Fruit fly (Drosophila melanogaster) whole organism, embryonic: ENCODE results near the gene CG13117.
A peak's percentile ranks its signal among the peaks of the same experiment; 100 is the strongest.

Experiments
- Asciz ChIP-seq: fragments of 200-800 bp; sonication (Bioruptor generic); optimal IDR thresholded peaks from 2 replicates; lab custom pipeline; 2017; ENCODE audit warnings: missing biosample characterization, mild to moderate bottlenecking, missing genetic modification characterization, missing genetic modification reagents
- CG1024 ChIP-seq: fragments of 200-800 bp; sonication (Bioruptor generic); IDR thresholded peaks from 2 replicates; pipeline ENCODE4 v1.3.6; 2022; ENCODE audit warnings: missing biosample characterization, missing genetic modification characterization
- CG10959 ChIP-seq: fragments of 200-800 bp; sonication (Bioruptor generic); IDR thresholded peaks from 2 replicates; pipeline ENCODE4 v1.3.6; 2022; ENCODE audit warnings: missing biosample characterization, missing genetic modification characterization
- CG11398 ChIP-seq: fragments of 200-800 bp; sonication (Bioruptor generic); optimal IDR thresholded peaks from 2 replicates; lab custom pipeline; 2016; ENCODE audit warnings: missing biosample characterization, missing genetic modification characterization
- CG11560 ChIP-seq: fragments of 200-800 bp; sonication (Bioruptor generic); IDR thresholded peaks from 3 replicates; pipeline ENCODE4 v1.3.6; 2022; ENCODE audit warnings: missing biosample characterization, missing genetic modification characterization
- CG11723 ChIP-seq: fragments of 200-800 bp; sonication (Bioruptor generic); optimal IDR thresholded peaks from 2 replicates; lab custom pipeline; 2017; ENCODE audit warnings: missing biosample characterization, mild to moderate bottlenecking, missing genetic modification characterization
- CG1233 ChIP-seq: fragments of 200-800 bp; sonication (Bioruptor generic); optimal IDR thresholded peaks from 4 replicates; lab custom pipeline; 2018; ENCODE audit warnings: missing biosample characterization, mild to moderate bottlenecking, missing genetic modification characterization
- CG13894 ChIP-seq: fragments of 200-800 bp; sonication (Bioruptor generic); optimal IDR thresholded peaks from 3 replicates; lab custom pipeline; 2018; ENCODE audit warnings: missing biosample characterization, mild to moderate bottlenecking, missing genetic modification characterization, moderate library complexity
- CG14441 ChIP-seq: fragments of 200-800 bp; sonication (Bioruptor generic); IDR thresholded peaks from 2 replicates; pipeline ENCODE4 v1.3.6; 2022; ENCODE audit warnings: missing biosample characterization, missing genetic modification characterization
- CG15269 ChIP-seq: fragments of 200-800 bp; sonication (Bioruptor generic); optimal IDR thresholded peaks from 2 replicates; lab custom pipeline; 2018; ENCODE audit warnings: missing biosample characterization, mild to moderate bottlenecking, missing genetic modification characterization, moderate library complexity
- CG17568 ChIP-seq: fragments of 200-800 bp; sonication (Bioruptor generic); optimal IDR thresholded peaks from 2 replicates; lab custom pipeline; 2018; ENCODE audit warnings: missing biosample characterization, mild to moderate bottlenecking, missing genetic modification characterization, moderate library complexity
- CG17612 ChIP-seq: fragments of 200-800 bp; sonication (Bioruptor generic); IDR thresholded peaks from 2 replicates; pipeline ENCODE4 v1.3.6; 2022; ENCODE audit warnings: missing biosample characterization, missing genetic modification characterization
- CG18599 ChIP-seq: fragments of 200-800 bp; sonication (Bioruptor generic); optimal IDR thresholded peaks from 3 replicates; lab custom pipeline; 2017; ENCODE audit warnings: missing biosample characterization, missing genetic modification characterization, mild to moderate bottlenecking, moderate library complexity, missing genetic modification reagents
- CG2678 ChIP-seq: fragments of 200-800 bp; sonication (Bioruptor generic); optimal IDR thresholded peaks from 3 replicates; lab custom pipeline; 2019; ENCODE audit warnings: missing biosample characterization, mild to moderate bottlenecking, missing genetic modification characterization, moderate library complexity
- CG2712 ChIP-seq: fragments of 200-800 bp; optimal IDR thresholded peaks from 3 replicates; lab custom pipeline; 2019; ENCODE audit warnings: missing biosample characterization, mild to moderate bottlenecking, missing genetic modification characterization, moderate library complexity
- CG3065 ChIP-seq: fragments of 200-800 bp; sonication (Bioruptor generic); optimal IDR thresholded peaks from 2 replicates; lab custom pipeline; 2016; ENCODE audit warnings: missing biosample characterization, missing genetic modification characterization
- CG31365 ChIP-seq: fragments of 200-800 bp; sonication (Bioruptor generic); optimal IDR thresholded peaks from 2 replicates; lab custom pipeline; 2018; ENCODE audit warnings: missing biosample characterization, mild to moderate bottlenecking, missing genetic modification characterization
- CG31388 ChIP-seq: fragments of 200-800 bp; sonication (Bioruptor generic); optimal IDR thresholded peaks from 2 replicates; lab custom pipeline; 2016; ENCODE audit warnings: missing biosample characterization, missing genetic modification characterization
- CG4424 ChIP-seq: fragments of 200-800 bp; sonication (Bioruptor generic); optimal IDR thresholded peaks from 3 replicates; lab custom pipeline; 2016; ENCODE audit warnings: missing biosample characterization, missing genetic modification characterization
- CG7271 ChIP-seq: fragments of 200-800 bp; sonication (Bioruptor generic); optimal IDR thresholded peaks from 2 replicates; lab custom pipeline; 2018; ENCODE audit warnings: missing biosample characterization, mild to moderate bottlenecking, missing genetic modification characterization, moderate library complexity
- CG7745 ChIP-seq: fragments of 200-800 bp; sonication (Bioruptor generic); optimal IDR thresholded peaks from 2 replicates; lab custom pipeline; 2018; ENCODE audit warnings: missing biosample characterization, mild to moderate bottlenecking, missing genetic modification characterization, moderate library complexity
- CG8924 ChIP-seq: fragments of 200-800 bp; optimal IDR thresholded peaks from 3 replicates; lab custom pipeline; 2019; ENCODE audit warnings: missing biosample characterization, mild to moderate bottlenecking, missing genetic modification characterization, moderate library complexity
- CG9797 ChIP-seq: fragments of 200-800 bp; sonication (Bioruptor generic); optimal IDR thresholded peaks from 3 replicates; lab custom pipeline; 2018; ENCODE audit warnings: missing biosample characterization, mild to moderate bottlenecking, missing genetic modification characterization
- CoRest ChIP-seq: fragments of 200-800 bp; sonication (Bioruptor generic); optimal IDR thresholded peaks from 3 replicates; lab custom pipeline; 2018; ENCODE audit warnings: missing biosample characterization, mild to moderate bottlenecking, missing genetic modification characterization, moderate library complexity
- E2f2 ChIP-seq: fragments of 200-800 bp; sonication (Bioruptor generic); IDR thresholded peaks from 2 replicates; pipeline ENCODE4 v1.3.6; 2022; ENCODE audit warnings: missing biosample characterization, missing genetic modification characterization
- Fer1 ChIP-seq: fragments of 200-800 bp; sonication (Bioruptor generic); optimal IDR thresholded peaks from 2 replicates; lab custom pipeline; 2017; ENCODE audit warnings: missing biosample characterization, mild to moderate bottlenecking, missing genetic modification characterization
- HLH54F ChIP-seq: fragments of 200-800 bp; sonication (Bioruptor generic); optimal IDR thresholded peaks from 3 replicates; lab custom pipeline; 2016; ENCODE audit warnings: missing biosample characterization, missing genetic modification characterization
- HmgD ChIP-seq: fragments of 200-800 bp; sonication (Bioruptor generic); optimal IDR thresholded peaks from 3 replicates; lab custom pipeline; 2016; ENCODE audit warnings: missing biosample characterization, missing genetic modification characterization
- Mes4 ChIP-seq: fragments of 200-800 bp; sonication (Bioruptor generic); optimal IDR thresholded peaks from 2 replicates; lab custom pipeline; 2016; ENCODE audit warnings: missing biosample characterization, missing genetic modification characterization
- Nf-YB ChIP-seq: fragments of 200-800 bp; sonication (Bioruptor generic); optimal IDR thresholded peaks from 3 replicates; lab custom pipeline; 2019; ENCODE audit warnings: missing biosample characterization, mild to moderate bottlenecking, missing genetic modification characterization, moderate library complexity
- Scr ChIP-seq: fragments of 200-800 bp; sonication (Bioruptor generic); IDR thresholded peaks from 2 replicates; pipeline ENCODE4 v1.3.6; 2022; ENCODE audit warnings: missing biosample characterization, missing genetic modification characterization; ENCODE audit not compliant: partially characterized antibody
- Sry-β ChIP-seq: fragments of 200-800 bp; sonication (Bioruptor generic); optimal IDR thresholded peaks from 2 replicates; lab custom pipeline; 2018; ENCODE audit warnings: missing biosample characterization, mild to moderate bottlenecking, missing genetic modification characterization, moderate library complexity
- aop ChIP-seq: fragments of 200-800 bp; sonication (Bioruptor generic); IDR thresholded peaks from 2 replicates; pipeline ENCODE4 v1.3.6; 2022; ENCODE audit warnings: missing biosample characterization, missing genetic modification characterization
- ase ChIP-seq: fragments of 200-800 bp; sonication (Bioruptor generic); IDR thresholded peaks from 3 replicates; pipeline ENCODE4 v1.3.6; 2022; ENCODE audit warnings: missing biosample characterization, missing genetic modification characterization
- ato ChIP-seq: fragments of 200-800 bp; sonication (Bioruptor generic); IDR thresholded peaks from 2 replicates; pipeline ENCODE4 v1.3.6; 2022; ENCODE audit warnings: missing biosample characterization, missing genetic modification characterization; ENCODE audit not compliant: partially characterized antibody
- cas ChIP-seq: fragments of 200-800 bp; sonication (Bioruptor generic); IDR thresholded peaks from 2 replicates; pipeline ENCODE4 v1.3.6; 2022; ENCODE audit warnings: missing biosample characterization, missing genetic modification characterization
- chinmo ChIP-seq: fragments of 200-800 bp; sonication (Bioruptor generic); IDR thresholded peaks from 4 replicates; pipeline ENCODE4 v1.3.6; 2022; ENCODE audit warnings: missing biosample characterization, missing genetic modification characterization; ENCODE audit not compliant: partially characterized antibody
- danr ChIP-seq: fragments of 200-800 bp; sonication (Bioruptor generic); IDR thresholded peaks from 2 replicates; pipeline ENCODE4 v1.3.6; 2022; ENCODE audit warnings: missing biosample characterization, missing genetic modification characterization
- dpn ChIP-seq, 2 experiments: fragments of 200-800 bp; sonication (Bioruptor generic); optimal IDR thresholded peaks; 3 replicates each; lab custom pipeline; 2016; ENCODE audit warnings: missing biosample characterization in 2 of 2, missing genetic modification characterization in 2 of 2
- fru ChIP-seq: fragments of >200 bp; optimal IDR thresholded peaks from 2 replicates; lab custom pipeline; 2017
- kah ChIP-seq: fragments of 200-800 bp; sonication (Bioruptor generic); optimal IDR thresholded peaks from 2 replicates; lab custom pipeline; 2018; ENCODE audit warnings: missing biosample characterization, mild to moderate bottlenecking, missing genetic modification characterization
- lmd ChIP-seq: fragments of 200-800 bp; sonication (Bioruptor generic); IDR thresholded peaks from 2 replicates; pipeline ENCODE4 v1.3.6; 2022; ENCODE audit warnings: missing biosample characterization, missing genetic modification characterization
- odd ChIP-seq: fragments of 200-800 bp; sonication (Bioruptor generic); optimal IDR thresholded peaks from 2 replicates; lab custom pipeline; 2017; ENCODE audit warnings: missing biosample characterization, mild to moderate bottlenecking, missing genetic modification characterization
- otp ChIP-seq: fragments of 200-800 bp; sonication (Bioruptor generic); IDR thresholded peaks from 3 replicates; pipeline ENCODE4, ENCODE4 v1.3.6; 2022; ENCODE audit warnings: missing biosample characterization, missing genetic modification characterization
- peb ChIP-seq: fragments of 200-800 bp; sonication (Bioruptor generic); IDR thresholded peaks from 2 replicates; pipeline ENCODE4 v1.3.6; 2022; ENCODE audit warnings: missing biosample characterization, missing genetic modification characterization
- run ChIP-seq: fragments of 200-800 bp; sonication (Bioruptor generic); optimal IDR thresholded peaks from 3 replicates; lab custom pipeline; 2018; ENCODE audit warnings: missing biosample characterization, mild to moderate bottlenecking, missing genetic modification characterization
- tap ChIP-seq: fragments of 200-800 bp; optimal IDR thresholded peaks from 3 replicates; lab custom pipeline; 2019; ENCODE audit warnings: missing biosample characterization, mild to moderate bottlenecking, missing genetic modification characterization, moderate library complexity
- tgo ChIP-seq: fragments of 200-800 bp; sonication (Bioruptor generic); IDR thresholded peaks from 3 replicates; pipeline ENCODE4 v1.3.6; 2022; ENCODE audit warnings: missing biosample characterization, missing genetic modification characterization
- toy ChIP-seq: fragments of 200-800 bp; sonication (Bioruptor generic); IDR thresholded peaks from 2 replicates; pipeline ENCODE4 v1.3.6; 2022; ENCODE audit warnings: missing biosample characterization, missing genetic modification characterization
- tup ChIP-seq: fragments of 200-800 bp; sonication (Bioruptor generic); optimal IDR thresholded peaks from 2 replicates; lab custom pipeline; 2016; ENCODE audit warnings: missing biosample characterization, mild to moderate bottlenecking, missing genetic modification characterization, moderate library complexity
- unpg ChIP-seq: fragments of 200-800 bp; sonication (Bioruptor generic); optimal IDR thresholded peaks from 3 replicates; lab custom pipeline; 2018; ENCODE audit warnings: missing biosample characterization, mild to moderate bottlenecking, missing genetic modification characterization, moderate library complexity
- zen ChIP-seq: fragments of 200-800 bp; sonication (Bioruptor generic); optimal IDR thresholded peaks from 3 replicates; lab custom pipeline; 2018; ENCODE audit warnings: missing biosample characterization, mild to moderate bottlenecking, missing genetic modification characterization, moderate library complexity

CG13117 gene

dm6 chr2L:9779147-9779546, 42.7 kb downstream of the CG13117 start (continued):
- peak in 1 of 2 experiments; percentile 28 for TF ChIP-seq dpn (GFP tag; optimal IDR thresholded peaks at IDR 0.05; lab: Kevin White, UChicago)
- peak; percentile 75 for TF ChIP-seq CG13894 (tag; lab: Kevin White, UChicago)
- TF ChIP-seq CG10959 (GFP tag; lab: Robert Waterston, UW), result no peak
- no peak for TF ChIP-seq CG31388
- no peak for TF ChIP-seq Nf-YB (GFP tag; lab: Kevin White, UChicago)
- TF ChIP-seq CG11560 (tag; lab: Robert Waterston, UW), result no peak
- TF ChIP-seq Fer1 (GFP tag; lab: Kevin White, UChicago), result peak; percentile 26
- TF ChIP-seq CG14441 (GFP tag; lab: Robert Waterston, UW), result 0 out of 2 replicates have a peak, but pooled peaks have one; percentile 10
- no peak for TF ChIP-seq Sry-β (GFP tag; lab: Kevin White, UChicago)
- no peak for TF ChIP-seq CG4424 (GFP tag; lab: Kevin White, UChicago)
- TF ChIP-seq peb (GFP tag; lab: Robert Waterston, UW), result no peak
- no peak for TF ChIP-seq cas (GFP tag; lab: Robert Waterston, UW)
- TF ChIP-seq CG17568 (GFP tag; lab: Kevin White, UChicago), result no peak
- no peak for TF ChIP-seq CG3065
- peak; percentile 52 for TF ChIP-seq CG2678
- no peak for TF ChIP-seq zen (tag; lab: Kevin White, UChicago)
- TF ChIP-seq CG7271, result no peak
- peak; percentile 55 for TF ChIP-seq CG18599 (GFP tag; lab: Kevin White, UChicago)
- TF ChIP-seq Asciz (GFP tag; lab: Kevin White, UChicago), result no peak
- TF ChIP-seq kah, result no peak
- TF ChIP-seq unpg (GFP tag; lab: Kevin White, UChicago), result peak; percentile 26
- no peak for TF ChIP-seq CG9797 (GFP tag; lab: Kevin White, UChicago)
- TF ChIP-seq odd, result no peak
- no peak for TF ChIP-seq aop (GFP tag; lab: Robert Waterston, UW)
- TF ChIP-seq HmgD (GFP tag; lab: Kevin White, UChicago), result no peak
- no peak for TF ChIP-seq ase (GFP tag; lab: Robert Waterston, UW)
- TF ChIP-seq otp (GFP tag; lab: Robert Waterston, UW), result no peak
- TF ChIP-seq fru (lab: Kevin White, UChicago), result no peak
- no peak for TF ChIP-seq CG17612 (GFP tag; lab: Robert Waterston, UW)
- no peak for TF ChIP-seq Scr
- TF ChIP-seq tgo (GFP tag; lab: Robert Waterston, UW), result no peak
- TF ChIP-seq Mes4 (GFP tag; lab: Kevin White, UChicago), result no peak
- no peak for TF ChIP-seq danr (GFP tag; lab: Robert Waterston, UW)
- no peak for TF ChIP-seq E2f2 (GFP tag; lab: Robert Waterston, UW)
- no peak for TF ChIP-seq CG11723 (GFP tag; lab: Kevin White, UChicago)
- no peak for TF ChIP-seq chinmo (GFP tag; lab: Robert Waterston, UW)
- TF ChIP-seq CG15269 (tag; lab: Kevin White, UChicago), result peak; percentile 66
- TF ChIP-seq CoRest (tag; lab: Kevin White, UChicago), result peak; percentile 57
- no peak for TF ChIP-seq CG11398 (GFP tag; lab: Kevin White, UChicago)
- peak; percentile 15 for TF ChIP-seq HLH54F
- TF ChIP-seq CG7745, result no peak
- TF ChIP-seq CG1024 (GFP tag; lab: Robert Waterston, UW), result no peak
- no peak for TF ChIP-seq CG2712 (tag; lab: Kevin White, UChicago)
- TF ChIP-seq run, result no peak
- no peak for TF ChIP-seq CG31365 (tag; lab: Kevin White, UChicago)
- TF ChIP-seq CG1233 (GFP tag; lab: Kevin White, UChicago), result peak; percentile 14
- no peak for TF ChIP-seq toy (GFP tag; lab: Robert Waterston, UW)
- peak; percentile 48; the same call in 1 of the 2 replicates for TF ChIP-seq lmd (GFP tag; lab: Robert Waterston, UW)
- TF ChIP-seq ato (GFP tag; lab: Robert Waterston, UW), result no peak
- TF ChIP-seq tup (GFP tag; lab: Kevin White, UChicago), result no peak
- TF ChIP-seq CG8924 (tag; lab: Kevin White, UChicago), result peak; percentile 25
- no peak for TF ChIP-seq tap (tag; lab: Kevin White, UChicago)
